Worm (Caenorhabditis elegans) whole organism, L4/young adult: ENCODE results near the gene Y39G8B.2.

Experiments
- W03F9.2 ChIP-seq: fragments of 150-350 bp; optimal IDR thresholded peaks from 2 replicates; lab custom pipeline; 2014; ENCODE audit warnings: missing biosample characterization, missing genetic modification characterization
- dao-5 ChIP-seq: sonication (generic microtip); optimal IDR thresholded peaks from 2 replicates; lab custom pipeline; 2016; ENCODE audit warnings: missing genotype, missing genetic modification characterization, moderate library complexity, missing compliant biosample characterization
- him-1 ChIP-seq: sonication (generic microtip); optimal IDR thresholded peaks from 2 replicates; lab custom pipeline; 2016; ENCODE audit warnings: missing genotype, missing genetic modification reagents, missing genetic modification characterization, missing compliant biosample characterization

ce11 chrII:13991741-13992140, 15.7 kb upstream of the Y39G8B.2 start, which contains the start of gene Y39G8B.5:
- TF ChIP-seq him-1 (tag; lab: Kevin White, UChicago) (no peak), W03F9.2 (tag; lab: Kevin White, UChicago) (no peak), dao-5 (tag; lab: Kevin White, UChicago) (no peak)
